Worm (Caenorhabditis elegans): Measurements from ENCODE around the gene F20D6.2.
A peak's percentile ranks its signal among the peaks of the same experiment; 100 is the strongest.

Gene F20D6.2

ce11 chrV:8185737-8186136 lies at the start of gene F20D6.2:
Gene F20D6.2 (plus strand): TSS chrV:8186037.
- no peak for TF ChIP-seq F44E2.7 (GFP tag; IDR thresholded peaks at IDR 0.05)
- no peak for TF ChIP-seq mxl-2 (GFP tag; conservative IDR thresholded peaks at IDR 0.05)
- no peak for TF ChIP-seq nhr-28 (tag; optimal IDR thresholded peaks at IDR 0.05)
- no peak for TF ChIP-seq attf-4 (tag; optimal IDR thresholded peaks at IDR 0.05)
- peak; percentile 68 for TF ChIP-seq aha-1 (tag)
- TF ChIP-seq hif-1 (tag; optimal IDR thresholded peaks at IDR 0.05), result no peak
- TF ChIP-seq T26A8.4 (GFP tag; IDR thresholded peaks at IDR 0.05), result no peak
- TF ChIP-seq ces-1 (GFP tag; optimal IDR thresholded peaks at IDR 0.05), result no peak
- no peak for TF ChIP-seq Y5F2A.4 (GFP tag; optimal IDR thresholded peaks at IDR 0.05)
- no peak for TF ChIP-seq fkh-10 (GFP tag; optimal IDR thresholded peaks at IDR 0.05)
- TF ChIP-seq lim-7 (GFP tag; IDR thresholded peaks at IDR 0.05), result no peak
- no peak for TF ChIP-seq cey-2 (tag; optimal IDR thresholded peaks at IDR 0.05; ENCODE audit: borderline replicate concordance, insufficient read depth)
- peak in 1 of 2 experiments; percentile 1 for TF ChIP-seq unc-62 (GFP tag; optimal IDR thresholded peaks at IDR 0.05 in 1 of 2)
- TF ChIP-seq unc-62 (tag; optimal IDR thresholded peaks at IDR 0.05), result no peak

- no peak for TF ChIP-seq F49E8.2 (tag; optimal IDR thresholded peaks at IDR 0.05; ENCODE audit: borderline replicate concordance)
- TF ChIP-seq nhr-77 (tag; optimal IDR thresholded peaks at IDR 0.05), result no peak
- no peak for TF ChIP-seq ztf-7 (tag; optimal IDR thresholded peaks at IDR 0.05)
- TF ChIP-seq spr-1 (tag; optimal IDR thresholded peaks at IDR 0.05), result no peak
- no peak for TF ChIP-seq daf-12 (tag; optimal IDR thresholded peaks at IDR 0.05)
- no peak for TF ChIP-seq aha-1 (tag)
- no peak for TF ChIP-seq lin-38 (GFP tag; IDR thresholded peaks at IDR 0.05)
- TF ChIP-seq attf-4 (tag; optimal IDR thresholded peaks at IDR 0.05), result no peak
- no peak for TF ChIP-seq nhr-6 (tag; optimal IDR thresholded peaks at IDR 0.05)
- no peak for TF ChIP-seq lin-29 (GFP tag; IDR thresholded peaks at IDR 0.05)
- no peak for TF ChIP-seq lin-1 (GFP tag; IDR thresholded peaks at IDR 0.05)
- TF ChIP-seq aly-2 (tag; optimal IDR thresholded peaks at IDR 0.05), result no peak
- no peak for TF ChIP-seq ctbp-1 (GFP tag; IDR thresholded peaks at IDR 0.05)
- TF ChIP-seq tag-97 (GFP tag; IDR thresholded peaks at IDR 0.05), result no peak
- no peak for TF ChIP-seq egl-43 (GFP tag; IDR thresholded peaks at IDR 0.05)
Measured at ce11 chrV:8143605-8144004, 42.2 kb upstream of the F20D6.2 start, which contains the start of gene D1014.2. Gene D1014.2 (plus strand): TSS chrV:8143905.

- TF ChIP-seq unc-62 (GFP tag; optimal IDR thresholded peaks at IDR 0.05 in 1 of 2), result peak in 1 of 2 experiments; percentile 95
- no peak for TF ChIP-seq unc-62 (tag; optimal IDR thresholded peaks at IDR 0.05)
- no peak for TF ChIP-seq ZK546.5 (tag; optimal IDR thresholded peaks at IDR 0.05)
- no peak for TF ChIP-seq cey-2 (tag; optimal IDR thresholded peaks at IDR 0.05; ENCODE audit: borderline replicate concordance, insufficient read depth)
- no peak for TF ChIP-seq zip-2 (tag; optimal IDR thresholded peaks at IDR 0.05)
Measured at ce11 chrV:8144515-8144914, 41.3 kb upstream of the F20D6.2 start.

- TF ChIP-seq php-3 (GFP tag; IDR thresholded peaks at IDR 0.05) (no peak), nhr-237 (tag; optimal IDR thresholded peaks at IDR 0.05) (no peak), mxl-2 (GFP tag; conservative IDR thresholded peaks at IDR 0.05) (no peak), unc-62 (GFP tag; optimal IDR thresholded peaks at IDR 0.05 in 1 of 2) (peak in 1 of 2 experiments; percentile 74), unc-62 (tag; optimal IDR thresholded peaks at IDR 0.05) (no peak)
Measured at ce11 chrV:8145329-8145728, 40.5 kb upstream of the F20D6.2 start, which contains the start of gene D1014.13. Gene D1014.13 (plus strand): TSS chrV:8145629.

- TF ChIP-seq arid-1 (GFP tag; conservative IDR thresholded peaks at IDR 0.05) (no peak), ztf-11 (tag; optimal IDR thresholded peaks at IDR 0.05) (no peak), D1046.2 (GFP tag; IDR thresholded peaks at IDR 0.05) (no peak), ceh-62 (tag; optimal IDR thresholded peaks at IDR 0.05) (no peak)
Measured at ce11 chrV:8155743-8156142, 30.1 kb upstream of the F20D6.2 start.
